Fruit fly (Drosophila melanogaster) whole organism, wandering third instar larva: ENCODE results near the gene Rbf2.

Experiments
- Abd-B ChIP-seq: fragments of >200 bp; optimal IDR thresholded peaks from 2 replicates; lab custom pipeline; 2017; ENCODE audit warnings: missing biosample characterization, missing genetic modification characterization
- CG32264 ChIP-seq: fragments of 200-800 bp; sonication (Bioruptor generic); optimal IDR thresholded peaks from 2 replicates; lab custom pipeline; 2016; ENCODE audit warnings: missing biosample characterization, missing genetic modification characterization
- CG9705 ChIP-seq: fragments of 200-800 bp; sonication (Bioruptor generic); optimal IDR thresholded peaks from 2 replicates; lab custom pipeline; 2018; ENCODE audit warnings: missing biosample characterization, mild to moderate bottlenecking, missing genetic modification characterization
- CrebA ChIP-seq: fragments of 200-800 bp; sonication (Bioruptor generic); optimal IDR thresholded peaks from 2 replicates; lab custom pipeline; 2016; ENCODE audit warnings: missing biosample characterization, mild to moderate bottlenecking, missing genetic modification characterization, borderline replicate concordance
- Dfd ChIP-seq: fragments of >200 bp; optimal IDR thresholded peaks from 2 replicates; lab custom pipeline; 2017; ENCODE audit warnings: missing biosample characterization, missing genetic modification characterization
- Dif ChIP-seq: fragments of 200-275, 200-300 bp; sonication (Bioruptor generic); optimal IDR thresholded peaks from 2 replicates; lab custom pipeline; 2018; ENCODE audit warnings: missing biosample characterization, missing genetic modification characterization; ENCODE audit not compliant: partially characterized antibody
- GATAd ChIP-seq: sonication (Bioruptor generic); optimal IDR thresholded peaks from 2 replicates; lab custom pipeline; 2016; ENCODE audit warnings: missing biosample characterization, missing genetic modification characterization
- HLH106 ChIP-seq: fragments of 200-800 bp; optimal IDR thresholded peaks from 3 replicates; lab custom pipeline; 2019; ENCODE audit warnings: missing biosample characterization, mild to moderate bottlenecking, missing genetic modification characterization, moderate library complexity
- Hnf4 ChIP-seq: fragments of 200-800 bp; sonication (Bioruptor generic); optimal IDR thresholded peaks from 2 replicates; lab custom pipeline; 2016; ENCODE audit warnings: missing biosample characterization, mild to moderate bottlenecking, missing genetic modification characterization
- Hr78 ChIP-seq: fragments of >200 bp; optimal IDR thresholded peaks from 2 replicates; lab custom pipeline; 2017; ENCODE audit warnings: missing biosample characterization, missing genetic modification characterization
- Hr83 ChIP-seq: fragments of 200-300 bp; sonication (Bioruptor generic); optimal IDR thresholded peaks from 2 replicates; lab custom pipeline; 2016; ENCODE audit warnings: missing biosample characterization, mild to moderate bottlenecking, missing genetic modification characterization, moderate library complexity; ENCODE audit not compliant: poor library complexity, severe bottlenecking
- Jra ChIP-seq: sonication (Bioruptor generic); optimal IDR thresholded peaks from 2 replicates; lab custom pipeline; 2016; ENCODE audit warnings: missing biosample characterization, missing genetic modification characterization
- Mio ChIP-seq: sonication (Bioruptor generic); optimal IDR thresholded peaks from 2 replicates; lab custom pipeline; 2016; ENCODE audit warnings: missing biosample characterization, missing genetic modification characterization
- Myc ChIP-seq: fragments of >200 bp; optimal IDR thresholded peaks from 2 replicates; lab custom pipeline; 2017
- N ChIP-seq: fragments of >200 bp; optimal IDR thresholded peaks from 2 replicates; lab custom pipeline; 2018; ENCODE audit warnings: missing biosample characterization, missing external identifiers, missing genetic modification characterization
- OdsH ChIP-seq: fragments of 200-800 bp; sonication (Bioruptor generic); optimal IDR thresholded peaks from 2 replicates; lab custom pipeline; 2016; ENCODE audit warnings: missing biosample characterization, mild to moderate bottlenecking, missing genetic modification characterization
- Rel ChIP-seq, 2 experiments: fragments of 200-800 bp; sonication (Bioruptor generic) in 1 of 2; optimal IDR thresholded peaks; 2 replicates in 1 of 2; 3 replicates in 1 of 2; lab custom pipeline; 2016 to 2019; ENCODE audit warnings: mild to moderate bottlenecking in 2 of 2, missing biosample characterization in 2 of 2, missing genetic modification characterization in 2 of 2, moderate library complexity in 1 of 2
- Sp1 ChIP-seq: fragments of 200-800 bp; sonication (Bioruptor generic); optimal IDR thresholded peaks from 3 replicates; lab custom pipeline; 2019; ENCODE audit warnings: missing biosample characterization, mild to moderate bottlenecking, missing genetic modification characterization, moderate library complexity
- Vsx2 ChIP-seq: fragments of 200-300, 225-300 bp; sonication (Bioruptor generic); optimal IDR thresholded peaks from 2 replicates; lab custom pipeline; 2018; ENCODE audit warnings: missing biosample characterization, missing genetic modification characterization; ENCODE audit not compliant: partially characterized antibody
- br ChIP-seq: fragments of 200-800 bp; sonication (Bioruptor generic); optimal IDR thresholded peaks from 2 replicates; lab custom pipeline; 2016; ENCODE audit warnings: missing biosample characterization, missing genetic modification characterization
- brk ChIP-seq: fragments of 200-800 bp; sonication (Bioruptor generic); optimal IDR thresholded peaks from 2 replicates; lab custom pipeline; 2016; ENCODE audit warnings: missing biosample characterization, mild to moderate bottlenecking, missing genetic modification characterization
- dl ChIP-seq, 2 experiments: fragments of 175-275, 200-275 bp in 1 of 2; fragments of 200-275 bp in 1 of 2; sonication (Bioruptor generic); optimal IDR thresholded peaks; lab custom pipeline; 2018; ENCODE audit warnings: mild to moderate bottlenecking in 2 of 2, missing biosample characterization in 2 of 2, missing genetic modification characterization in 2 of 2, moderate library complexity in 2 of 2; ENCODE audit not compliant: partially characterized antibody in 2 of 2, insufficient read depth in 1 of 2
- dmrt93B ChIP-seq: fragments of 200-800 bp; sonication (Bioruptor generic); optimal IDR thresholded peaks from 2 replicates; lab custom pipeline; 2018; ENCODE audit warnings: missing biosample characterization, mild to moderate bottlenecking, missing genetic modification characterization
- dsf ChIP-seq: sonication (Bioruptor generic); optimal IDR thresholded peaks from 2 replicates; lab custom pipeline; 2016; ENCODE audit warnings: missing biosample characterization, missing genetic modification characterization, borderline replicate concordance
- ey ChIP-seq: fragments of 200-800 bp; sonication (Bioruptor generic); optimal IDR thresholded peaks from 2 replicates; lab custom pipeline; 2016; ENCODE audit warnings: missing biosample characterization, missing genetic modification characterization
- foxo ChIP-seq, 2 experiments: fragments of 200-800 bp; sonication (Bioruptor generic); optimal IDR thresholded peaks; 2 replicates in 1 of 2; 3 replicates in 1 of 2; lab custom pipeline; 2016 to 2017; ENCODE audit warnings: missing biosample characterization in 2 of 2, missing genetic modification characterization in 2 of 2
- fru ChIP-seq: fragments of 200-800 bp; sonication (Bioruptor generic); optimal IDR thresholded peaks from 3 replicates; lab custom pipeline; 2016; ENCODE audit warnings: missing biosample characterization, mild to moderate bottlenecking, missing genetic modification characterization
- h ChIP-seq: fragments of 200-800 bp; sonication (Bioruptor generic); optimal IDR thresholded peaks from 3 replicates; lab custom pipeline; 2016; ENCODE audit warnings: missing biosample characterization, mild to moderate bottlenecking, missing genetic modification characterization
- jim ChIP-seq: fragments of 175-275, 200-325 bp; sonication (Bioruptor generic); optimal IDR thresholded peaks from 2 replicates; lab custom pipeline; 2016; ENCODE audit warnings: missing biosample characterization, mild to moderate bottlenecking, missing genetic modification characterization
- lola ChIP-seq: fragments of >200 bp; optimal IDR thresholded peaks from 2 replicates; lab custom pipeline; 2017; ENCODE audit warnings: missing biosample characterization, missing genetic modification characterization
- pan ChIP-seq: fragments of >200 bp; optimal IDR thresholded peaks from 2 replicates; lab custom pipeline; 2017
- psq ChIP-seq: fragments of 200-800 bp; sonication (Bioruptor generic); optimal IDR thresholded peaks from 3 replicates; lab custom pipeline; 2017; ENCODE audit warnings: missing biosample characterization, mild to moderate bottlenecking, missing genetic modification characterization, moderate library complexity
- rgr ChIP-seq: fragments of 200-800 bp; sonication (Bioruptor generic); optimal IDR thresholded peaks from 3 replicates; lab custom pipeline; 2016; ENCODE audit warnings: missing biosample characterization, mild to moderate bottlenecking, missing genetic modification characterization
- sage ChIP-seq: fragments of 200-800 bp; sonication (Bioruptor generic); optimal IDR thresholded peaks from 2 replicates; lab custom pipeline; 2016; ENCODE audit warnings: missing biosample characterization, mild to moderate bottlenecking, missing genetic modification characterization
- sv ChIP-seq: fragments of 200-800 bp; sonication (Bioruptor generic); optimal IDR thresholded peaks from 3 replicates; lab custom pipeline; 2016; ENCODE audit warnings: missing biosample characterization, missing genetic modification characterization
- tai ChIP-seq: sonication (Bioruptor generic); optimal IDR thresholded peaks from 2 replicates; lab custom pipeline; 2016; ENCODE audit warnings: missing biosample characterization, missing genetic modification characterization
- usp ChIP-seq: fragments of >200 bp; optimal IDR thresholded peaks from 2 replicates; lab custom pipeline; 2017; ENCODE audit warnings: missing biosample characterization, missing genetic modification characterization
- woc ChIP-seq: sonication (Bioruptor generic); optimal IDR thresholded peaks from 2 replicates; lab custom pipeline; 2016; ENCODE audit warnings: missing biosample characterization, mild to moderate bottlenecking, missing genetic modification characterization

Rbf2 gene

dm6 chr3R:15919367-15920228 lies 45.6 kb upstream of the Rbf2 start:
- TF ChIP-seq CG32264 (peak; percentile 85), GATAd (no peak), dl (GFP tag; optimal IDR thresholded peaks at IDR 0.05; lab: Kevin White, UChicago; ENCODE audit: insufficient read depth in 1 of 2, partially characterized antibody in 2 of 2) (peak in 1 of 2 experiments; percentile 66), Jra (GFP tag; lab: Kevin White, UChicago) (no peak), Rel (GFP tag; optimal IDR thresholded peaks at IDR 0.05; lab: Kevin White, UChicago) (peak; percentile 37), Rel (tag; optimal IDR thresholded peaks at IDR 0.05; lab: Kevin White, UChicago) (no peak), foxo (GFP tag; optimal IDR thresholded peaks at IDR 0.05; lab: Kevin White, UChicago) (peak in 1 of 2 experiments; percentile 94), br (GFP tag; lab: Kevin White, UChicago) (peak; percentile 95), Vsx2 (GFP tag; lab: Kevin White, UChicago) (peak; percentile 63), psq (GFP tag; lab: Kevin White, UChicago) (peak; percentile 83), ey (peak; percentile 95), sv (GFP tag; lab: Kevin White, UChicago) (no peak), jim (no peak), dmrt93B (GFP tag; lab: Kevin White, UChicago) (peak; percentile 83), tai (GFP tag; lab: Kevin White, UChicago) (no peak), Sp1 (GFP tag; lab: Kevin White, UChicago) (peak; percentile 85), Abd-B (GFP tag; lab: Kevin White, UChicago) (no peak), Hnf4 (no peak), CrebA (GFP tag; lab: Kevin White, UChicago) (no peak), Dif (GFP tag; lab: Kevin White, UChicago) (peak; percentile 71), HLH106 (tag; lab: Kevin White, UChicago) (peak; percentile 89), N (no peak), fru (GFP tag; lab: Kevin White, UChicago) (peak; percentile 94), Dfd (no peak), pan (lab: Kevin White, UChicago) (no peak), rgr (peak; percentile 92), OdsH (GFP tag; lab: Kevin White, UChicago) (peak; percentile 93), woc (GFP tag; lab: Kevin White, UChicago) (peak; percentile 90), Mio (GFP tag; lab: Kevin White, UChicago) (peak; percentile 57), dsf (GFP tag; lab: Kevin White, UChicago) (peak; percentile 57), Hr83 (GFP tag; lab: Kevin White, UChicago) (no peak), sage (GFP tag; lab: Kevin White, UChicago) (peak; percentile 87), brk (GFP tag; lab: Kevin White, UChicago) (no peak), lola (GFP tag; lab: Kevin White, UChicago) (no peak), Hr78 (GFP tag; lab: Kevin White, UChicago) (no peak), usp (GFP tag; lab: Kevin White, UChicago) (no peak), CG9705 (GFP tag; lab: Kevin White, UChicago) (peak; percentile 27), h (GFP tag; lab: Kevin White, UChicago) (peak; percentile 95), Myc (lab: Kevin White, UChicago) (no peak)

dm6 chr3R:15920229-15920533 lies 45.1 kb upstream of the Rbf2 start:
- TF ChIP-seq CG9705 (GFP tag; lab: Kevin White, UChicago) (no peak), foxo (GFP tag; optimal IDR thresholded peaks at IDR 0.05; lab: Kevin White, UChicago) (no peak), HLH106 (tag; lab: Kevin White, UChicago) (no peak), Sp1 (GFP tag; lab: Kevin White, UChicago) (no peak), Jra (GFP tag; lab: Kevin White, UChicago) (no peak), Mio (GFP tag; lab: Kevin White, UChicago) (no peak), dl (GFP tag; optimal IDR thresholded peaks at IDR 0.05; lab: Kevin White, UChicago; ENCODE audit: insufficient read depth in 1 of 2, partially characterized antibody in 2 of 2) (no peak), Hnf4 (no peak), Dfd (no peak), jim (no peak)
